Worm (Caenorhabditis elegans) whole organism, mixed stage, embryonic: ENCODE measurements around the gene M110.10.
A peak's percentile ranks its signal among the peaks of the same experiment; 100 is the strongest.

Experiments
- M03D4.4 ChIP-seq: sonication (generic microtip); optimal IDR thresholded peaks from 2 replicates; lab custom pipeline; 2017; ENCODE audit warnings: mild to moderate bottlenecking, missing genetic modification characterization, missing compliant biosample characterization
- bed-3 ChIP-seq: fragments of 200-800 bp; sonication (Bioruptor generic); optimal IDR thresholded peaks from 3 replicates; lab custom pipeline; 2018; ENCODE audit warnings: mild to moderate bottlenecking, missing genetic modification characterization, moderate library complexity, missing compliant biosample characterization
- blmp-1 ChIP-seq: fragments of 150-350 bp; optimal IDR thresholded peaks from 2 replicates; lab custom pipeline; 2014; ENCODE audit warnings: missing biosample characterization, missing genetic modification characterization
- ceh-39 ChIP-seq: fragments of 150-350 bp; optimal IDR thresholded peaks from 2 replicates; lab custom pipeline; 2014; ENCODE audit warnings: missing biosample characterization, missing genetic modification characterization
- ceh-43 ChIP-seq: fragments of 200-800 bp; sonication (Bioruptor generic); optimal IDR thresholded peaks from 2 replicates; lab custom pipeline; 2018; ENCODE audit warnings: mild to moderate bottlenecking, missing genetic modification characterization, moderate library complexity, missing compliant biosample characterization
- ceh-83 ChIP-seq: fragments of 200-800 bp; sonication (Bioruptor generic); optimal IDR thresholded peaks from 2 replicates; lab custom pipeline; 2018; ENCODE audit warnings: mild to moderate bottlenecking, missing genetic modification characterization, missing compliant biosample characterization
- ces-1 ChIP-seq: fragments of 150-350 bp; optimal IDR thresholded peaks from 2 replicates; lab custom pipeline; 2014; ENCODE audit warnings: missing biosample characterization, missing genetic modification reagents, missing genetic modification characterization
- cnd-1 ChIP-seq: fragments of 200-800 bp; sonication (Bioruptor generic); optimal IDR thresholded peaks from 2 replicates; lab custom pipeline; 2018; ENCODE audit warnings: mild to moderate bottlenecking, missing genetic modification characterization, missing compliant biosample characterization
- drap-1 ChIP-seq: fragments of 200-800 bp; sonication (Bioruptor generic); optimal IDR thresholded peaks from 3 replicates; lab custom pipeline; 2018; ENCODE audit warnings: mild to moderate bottlenecking, missing genetic modification characterization, missing compliant biosample characterization
- elt-1 ChIP-seq: sonication (generic microtip); optimal IDR thresholded peaks from 2 replicates; lab custom pipeline; 2017; ENCODE audit warnings: missing genetic modification characterization, mild to moderate bottlenecking, missing compliant biosample characterization, antibody characterized with exemption, moderate library complexity, borderline replicate concordance; ENCODE audit not compliant: insufficient read depth
- elt-3 ChIP-seq: fragments of 150-350 bp; optimal IDR thresholded peaks from 2 replicates; lab custom pipeline; 2014; ENCODE audit warnings: missing biosample characterization, missing genetic modification characterization
- flh-1 ChIP-seq: fragments of 200-800 bp; sonication (Bioruptor generic); optimal IDR thresholded peaks from 2 replicates; lab custom pipeline; 2018; ENCODE audit warnings: mild to moderate bottlenecking, missing genetic modification characterization, moderate library complexity, missing compliant biosample characterization
- ham-2 ChIP-seq: fragments of 200-800 bp; sonication (Bioruptor generic); optimal IDR thresholded peaks from 2 replicates; lab custom pipeline; 2018; ENCODE audit warnings: mild to moderate bottlenecking, missing genetic modification characterization, missing compliant biosample characterization
- hlh-1 ChIP-seq: fragments of 150-350 bp; optimal IDR thresholded peaks from 2 replicates; lab custom pipeline; 2014; ENCODE audit warnings: missing biosample characterization, missing genetic modification reagents, missing genetic modification characterization
- lin-13 ChIP-seq: fragments of 150-350 bp; optimal IDR thresholded peaks from 2 replicates; lab custom pipeline; 2014; ENCODE audit warnings: missing biosample characterization, missing genetic modification characterization
- lin-32 ChIP-seq: fragments of 200-800 bp; sonication (Bioruptor generic); optimal IDR thresholded peaks from 2 replicates; lab custom pipeline; 2018; ENCODE audit warnings: mild to moderate bottlenecking, missing genetic modification characterization, missing compliant biosample characterization
- lsy-2 ChIP-seq: fragments of 150-350 bp; optimal IDR thresholded peaks from 2 replicates; lab custom pipeline; 2014; ENCODE audit warnings: missing biosample characterization, missing genetic modification characterization
- mab-5 ChIP-seq: fragments of 150-350 bp; optimal IDR thresholded peaks from 2 replicates; lab custom pipeline; 2014; ENCODE audit warnings: missing biosample characterization, missing genetic modification characterization
- mep-1 ChIP-seq: fragments of 150-350 bp; optimal IDR thresholded peaks from 2 replicates; lab custom pipeline; 2017; ENCODE audit warnings: missing biosample characterization, missing genetic modification reagents, missing genetic modification characterization, inconsistent platforms
- mls-2 ChIP-seq: sonication (generic microtip); optimal IDR thresholded peaks from 2 replicates; lab custom pipeline; 2016; ENCODE audit warnings: mild to moderate bottlenecking, missing genetic modification characterization, moderate library complexity, missing compliant biosample characterization
- nhr-12 ChIP-seq: fragments of 150-350 bp; optimal IDR thresholded peaks from 2 replicates; lab custom pipeline; 2014; ENCODE audit warnings: missing biosample characterization, missing genetic modification characterization
- nhr-2 ChIP-seq: fragments of 150-350 bp; optimal IDR thresholded peaks from 2 replicates; lab custom pipeline; 2014; ENCODE audit warnings: missing biosample characterization, missing genetic modification characterization
- nhr-237 ChIP-seq: fragments of 150-350 bp; optimal IDR thresholded peaks from 2 replicates; lab custom pipeline; 2014; ENCODE audit warnings: missing biosample characterization, missing genetic modification characterization
- nhr-28 ChIP-seq: fragments of 150-350 bp; optimal IDR thresholded peaks from 2 replicates; lab custom pipeline; 2014; ENCODE audit warnings: missing biosample characterization, missing genetic modification characterization
- nhr-76 ChIP-seq: sonication (generic microtip); optimal IDR thresholded peaks from 2 replicates; lab custom pipeline; 2017; ENCODE audit warnings: missing biosample characterization, missing genetic modification characterization
- pha-4 ChIP-seq: fragments of 150-350 bp; optimal IDR thresholded peaks from 2 replicates; lab custom pipeline; 2018; ENCODE audit warnings: missing biosample characterization, missing genetic modification reagents, missing genetic modification characterization
- sem-2 ChIP-seq: fragments of 200-800 bp; sonication (Bioruptor generic); optimal IDR thresholded peaks from 2 replicates; lab custom pipeline; 2018; ENCODE audit warnings: mild to moderate bottlenecking, missing genetic modification characterization, missing compliant biosample characterization
- snpc-4 ChIP-seq: fragments of 150-350 bp; optimal IDR thresholded peaks from 2 replicates; lab custom pipeline; 2014; ENCODE audit warnings: missing biosample characterization, missing genetic modification characterization
- sptf-1 ChIP-seq: sonication (generic microtip); optimal IDR thresholded peaks from 2 replicates; lab custom pipeline; 2017; ENCODE audit warnings: mild to moderate bottlenecking, missing genetic modification characterization, moderate library complexity, missing compliant biosample characterization
- tbx-8 ChIP-seq: fragments of 200-800 bp; sonication (Bioruptor generic); optimal IDR thresholded peaks from 2 replicates; lab custom pipeline; 2018; ENCODE audit warnings: mild to moderate bottlenecking, missing genetic modification characterization, moderate library complexity, missing compliant biosample characterization
- unc-120 ChIP-seq: sonication (generic microtip); optimal IDR thresholded peaks from 2 replicates; lab custom pipeline; 2017; ENCODE audit warnings: missing genetic modification characterization, missing compliant biosample characterization; ENCODE audit not compliant: poor library complexity, severe bottlenecking
- unc-39 ChIP-seq: fragments of 150-350 bp; optimal IDR thresholded peaks from 2 replicates; lab custom pipeline; 2014; ENCODE audit warnings: missing biosample characterization, missing genetic modification characterization
- unc-62 ChIP-seq: fragments of 150-350 bp; optimal IDR thresholded peaks from 2 replicates; lab custom pipeline; 2014; ENCODE audit warnings: missing biosample characterization, missing genetic modification reagents, missing genetic modification characterization
- zip-8 ChIP-seq: fragments of 150-350 bp; optimal IDR thresholded peaks from 2 replicates; lab custom pipeline; 2014; ENCODE audit warnings: missing biosample characterization, missing genetic modification characterization
- ztf-11 ChIP-seq: fragments of 150-350 bp; optimal IDR thresholded peaks from 2 replicates; lab custom pipeline; 2014; ENCODE audit warnings: missing biosample characterization, missing genetic modification characterization

M110.10 gene

DNA sequence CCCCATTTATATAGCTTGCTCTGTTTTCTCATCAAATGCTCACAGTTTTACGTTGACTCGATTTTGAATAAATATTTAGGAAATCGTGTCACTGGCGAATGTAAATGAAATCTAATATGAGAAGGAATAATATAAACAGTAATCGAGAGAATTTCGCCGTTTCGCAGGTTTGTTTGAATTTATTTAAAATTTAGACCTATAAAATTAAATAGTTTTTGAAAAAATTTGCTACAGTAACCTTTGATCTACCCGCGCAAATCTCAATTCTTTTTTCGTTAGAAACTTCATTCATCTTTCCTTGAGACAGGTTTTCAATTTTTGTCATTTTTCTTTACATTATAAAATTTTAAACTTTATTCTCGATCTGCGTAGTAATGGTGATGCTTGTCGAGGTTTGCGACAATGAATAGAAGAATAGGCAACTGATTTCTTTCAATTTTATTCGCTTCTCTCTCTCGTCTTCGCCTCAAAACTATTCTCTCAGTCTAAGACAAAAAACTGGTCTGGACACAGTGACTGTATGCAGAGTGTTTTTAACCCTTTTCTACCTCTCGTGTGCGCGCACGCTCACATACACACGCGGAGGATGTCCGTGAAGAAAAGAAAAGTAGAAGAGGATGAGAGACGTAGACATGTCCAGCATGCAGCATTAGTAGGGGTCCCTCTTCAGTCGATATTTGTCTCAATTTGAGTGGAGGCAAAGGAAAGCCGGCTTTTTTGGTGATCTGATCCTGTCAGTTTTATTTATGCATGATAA lies 8.2 kb upstream of the M110.10 start, which contains the start of gene dab-1:
Gene dab-1, plus strand, starts transcription at position 78 of the 757 bp plus-strand sequence.
- TF ChIP-seq mep-1 (tag; lab: Kevin White, UChicago) (peak; percentile 38), unc-62 (GFP tag; lab: Kevin White, UChicago) (no peak), snpc-4 (tag; lab: Kevin White, UChicago) (no peak), lin-32 (GFP tag; lab: Kevin White, UChicago) (no peak), ham-2 (GFP tag; lab: Kevin White, UChicago) (peak; percentile 41), blmp-1 (no peak), ces-1 (GFP tag; lab: Kevin White, UChicago) (no peak), nhr-12 (no peak), sptf-1 (peak; percentile 49), cnd-1 (tag; lab: Kevin White, UChicago) (no peak), zip-8 (tag; lab: Kevin White, UChicago) (no peak), nhr-237 (peak; percentile 18), drap-1 (GFP tag; lab: Kevin White, UChicago) (peak; percentile 8), nhr-2 (peak; percentile 42), sem-2 (GFP tag; lab: Kevin White, UChicago) (peak; percentile 45), ceh-39 (tag; lab: Kevin White, UChicago) (peak; percentile 62)

DNA sequence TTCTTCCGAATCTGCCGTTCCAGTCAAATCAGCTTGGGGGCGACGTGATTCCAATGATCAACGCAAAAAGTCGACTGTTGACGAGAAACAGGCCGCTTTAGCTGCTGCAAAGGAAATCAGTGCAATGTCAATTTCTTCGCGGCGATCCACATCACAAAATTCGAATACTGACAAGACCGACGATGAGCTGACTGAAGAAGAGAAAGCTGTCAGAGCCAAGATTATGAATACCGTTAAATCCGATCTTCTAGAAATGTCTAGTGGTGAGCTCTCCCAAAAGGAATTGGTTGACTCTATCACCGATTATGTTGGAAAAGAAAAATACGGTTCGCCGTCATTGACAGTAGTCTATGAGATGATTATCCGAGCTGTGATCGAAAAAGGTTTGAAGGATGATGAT lies 6.0 kb upstream of the M110.10 start:
- no peak for TF ChIP-seq bed-3 (GFP tag; lab: Kevin White, UChicago)
- no peak for TF ChIP-seq unc-39

DNA sequence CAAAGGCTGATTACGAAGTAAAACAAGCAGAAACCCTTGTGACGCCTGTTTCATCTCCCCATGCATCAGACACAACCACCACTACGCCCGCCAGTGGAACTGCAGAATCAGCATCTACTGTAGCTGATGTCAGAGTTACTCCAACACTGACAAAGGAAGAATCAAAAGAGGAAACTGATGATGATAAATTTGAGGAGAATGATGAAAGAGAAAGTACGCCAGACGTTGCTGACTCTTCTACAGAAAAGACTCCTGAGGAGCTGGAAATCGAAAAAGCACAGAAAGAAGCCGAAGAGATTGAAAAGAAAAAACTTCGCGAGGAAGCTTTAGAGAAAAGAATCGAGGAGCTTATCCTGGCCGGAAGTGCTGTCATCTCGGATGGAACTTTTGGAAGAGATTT lies 4.0 kb upstream of the M110.10 start:
- TF ChIP-seq sptf-1 (no peak), mab-5 (no peak), ham-2 (GFP tag; lab: Kevin White, UChicago) (no peak), unc-120 (tag; lab: Kevin White, UChicago) (no peak), M03D4.4 (tag; lab: Kevin White, UChicago) (no peak), nhr-76 (tag; lab: Kevin White, UChicago) (no peak), lsy-2 (tag; lab: Kevin White, UChicago) (no peak), nhr-2 (no peak), ceh-83 (no peak), ztf-11 (no peak), lin-32 (GFP tag; lab: Kevin White, UChicago) (no peak), blmp-1 (no peak), nhr-237 (no peak)

DNA sequence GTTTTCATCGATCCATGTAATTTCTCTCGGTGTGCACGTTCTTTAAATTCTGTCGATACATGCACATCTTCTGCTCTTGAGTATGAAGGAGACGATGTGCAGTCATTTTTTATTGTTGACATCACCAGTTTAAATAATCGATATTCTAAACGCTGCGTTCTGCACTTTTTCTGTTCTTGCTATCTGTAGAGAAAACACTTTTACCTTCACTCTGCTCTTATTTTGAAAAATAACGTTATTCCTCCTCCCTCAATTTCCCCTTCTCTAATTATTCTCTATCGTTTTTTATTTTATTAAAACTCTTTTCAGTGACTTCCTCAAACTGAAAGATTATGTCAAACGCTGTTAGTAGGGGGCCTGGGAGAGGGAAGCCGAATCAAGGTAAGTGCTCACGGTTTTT lies 2.7 kb upstream of the M110.10 start, which contains the start of gene ifg-1:
Gene ifg-1, plus strand, starts transcription at position 301 of the 400 bp plus-strand sequence.
- TF ChIP-seq mls-2 (tag; lab: Kevin White, UChicago), result no peak
- no peak for TF ChIP-seq ham-2 (GFP tag; lab: Kevin White, UChicago)
- no peak for TF ChIP-seq tbx-8 (GFP tag; lab: Kevin White, UChicago)
- TF ChIP-seq ztf-11, result no peak
- no peak for TF ChIP-seq M03D4.4 (tag; lab: Kevin White, UChicago)
- TF ChIP-seq nhr-28 (tag; lab: Kevin White, UChicago), result no peak
- TF ChIP-seq nhr-237, result no peak
- no peak for TF ChIP-seq bed-3 (GFP tag; lab: Kevin White, UChicago)
- TF ChIP-seq nhr-76 (tag; lab: Kevin White, UChicago), result no peak

DNA sequence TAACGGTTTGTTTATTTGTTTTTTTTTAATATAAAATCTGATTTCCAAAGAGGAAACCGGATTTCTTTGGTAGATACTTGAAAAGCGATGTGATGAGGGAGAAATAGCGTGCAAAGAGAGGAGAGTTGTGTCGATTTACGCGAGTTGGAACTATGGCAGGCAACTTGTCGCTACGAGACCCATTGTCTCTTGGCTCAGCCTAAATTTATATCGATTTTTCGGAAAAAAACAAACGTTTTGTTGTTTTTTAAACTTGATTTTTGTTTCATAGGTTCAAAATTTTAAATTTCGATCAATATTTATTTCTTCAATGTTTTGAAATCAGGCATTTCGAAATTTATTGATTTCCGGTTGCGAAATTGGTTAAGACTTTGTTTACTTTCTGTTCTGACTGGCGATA lies 2.2 kb upstream of the M110.10 start, which contains the start of gene M110.3:
Gene M110.3, minus strand, starts transcription at position 184 of the 400 bp plus-strand sequence.
- TF ChIP-seq nhr-237 (peak; percentile 49), tbx-8 (GFP tag; lab: Kevin White, UChicago) (no peak), bed-3 (GFP tag; lab: Kevin White, UChicago) (no peak), flh-1 (no peak), cnd-1 (tag; lab: Kevin White, UChicago) (no peak), unc-62 (GFP tag; lab: Kevin White, UChicago) (no peak), unc-120 (tag; lab: Kevin White, UChicago) (peak; percentile 41), sptf-1 (no peak), ceh-39 (tag; lab: Kevin White, UChicago) (peak; percentile 40), ceh-83 (no peak), lin-32 (GFP tag; lab: Kevin White, UChicago) (no peak), hlh-1 (tag; lab: Kevin White, UChicago) (peak; percentile 20), lin-13 (tag; lab: Kevin White, UChicago) (no peak), ham-2 (GFP tag; lab: Kevin White, UChicago) (no peak), nhr-2 (no peak), nhr-12 (no peak), mab-5 (no peak), pha-4 (tag; lab: Kevin White, UChicago) (peak; percentile 22), lsy-2 (tag; lab: Kevin White, UChicago) (peak; percentile 26), ceh-43 (GFP tag; lab: Kevin White, UChicago) (no peak), nhr-76 (tag; lab: Kevin White, UChicago) (no peak), drap-1 (GFP tag; lab: Kevin White, UChicago) (no peak), snpc-4 (tag; lab: Kevin White, UChicago) (no peak), unc-39 (no peak), elt-1 (tag; lab: Kevin White, UChicago) (no peak), sem-2 (GFP tag; lab: Kevin White, UChicago) (no peak), nhr-28 (tag; lab: Kevin White, UChicago) (no peak), zip-8 (tag; lab: Kevin White, UChicago) (no peak), blmp-1 (no peak), ces-1 (GFP tag; lab: Kevin White, UChicago) (peak; percentile 77), mep-1 (tag; lab: Kevin White, UChicago) (peak; percentile 72), mls-2 (tag; lab: Kevin White, UChicago) (no peak), M03D4.4 (tag; lab: Kevin White, UChicago) (no peak), elt-3 (no peak), ztf-11 (no peak)
